Fruit fly (Drosophila melanogaster) whole organism, embryonic: ENCODE results near the gene CG15431.

Experiments used
- Ada2b ChIP-seq: fragments of 200-800 bp; sonication (Bioruptor generic); IDR thresholded peaks from 2 replicates; pipeline ENCODE4 v1.3.6; 2022; ENCODE audit warnings: missing biosample characterization, missing genetic modification characterization
- Bgb ChIP-seq: fragments of 200-800 bp; sonication (Bioruptor generic); IDR thresholded peaks from 2 replicates; pipeline ENCODE4 v1.3.6; 2022; ENCODE audit warnings: missing biosample characterization, missing genetic modification characterization; ENCODE audit not compliant: partially characterized antibody
- CG10654 ChIP-seq: fragments of 200-800 bp; sonication (Bioruptor generic); optimal IDR thresholded peaks from 2 replicates; lab custom pipeline; 2016; ENCODE audit warnings: missing biosample characterization, missing genetic modification characterization
- CG11247 ChIP-seq: fragments of 200-800 bp; sonication (Bioruptor generic); IDR thresholded peaks from 2 replicates; pipeline ENCODE4 v1.3.6; 2022; ENCODE audit warnings: missing biosample characterization, missing genetic modification characterization
- CG12155 ChIP-seq: fragments of 200-800 bp; sonication (Bioruptor generic); optimal IDR thresholded peaks from 3 replicates; lab custom pipeline; 2016; ENCODE audit warnings: missing biosample characterization, missing genetic modification characterization
- CG12299 ChIP-seq: fragments of 200-800 bp; sonication (Bioruptor generic); optimal IDR thresholded peaks from 2 replicates; lab custom pipeline; 2018; ENCODE audit warnings: missing biosample characterization, mild to moderate bottlenecking, missing genetic modification characterization
- CG1233 ChIP-seq: fragments of 200-800 bp; sonication (Bioruptor generic); optimal IDR thresholded peaks from 4 replicates; lab custom pipeline; 2018; ENCODE audit warnings: missing biosample characterization, mild to moderate bottlenecking, missing genetic modification characterization
- CG14710 ChIP-seq: fragments of 200-800 bp; sonication (Bioruptor generic); optimal IDR thresholded peaks from 3 replicates; lab custom pipeline; 2019; ENCODE audit warnings: missing biosample characterization, mild to moderate bottlenecking, missing genetic modification characterization, moderate library complexity
- CG15479 ChIP-seq: fragments of 200-800 bp; sonication (Bioruptor generic); optimal IDR thresholded peaks from 3 replicates; lab custom pipeline; 2019; ENCODE audit warnings: missing biosample characterization, mild to moderate bottlenecking, missing genetic modification characterization, moderate library complexity
- CG16813 ChIP-seq: fragments of 200-800 bp; sonication (Bioruptor generic); IDR thresholded peaks from 3 replicates; pipeline ENCODE4 v1.3.6; 2022; ENCODE audit warnings: missing biosample characterization, missing genetic modification characterization; ENCODE audit not compliant: partially characterized antibody
- CG17912 ChIP-seq: fragments of 200-800 bp; sonication (Bioruptor generic); optimal IDR thresholded peaks from 2 replicates; lab custom pipeline; 2018; ENCODE audit warnings: missing biosample characterization, mild to moderate bottlenecking, missing genetic modification characterization
- CG2875 ChIP-seq: fragments of 200-800 bp; sonication (Bioruptor generic); optimal IDR thresholded peaks from 2 replicates; lab custom pipeline; 2017; ENCODE audit warnings: missing biosample characterization, mild to moderate bottlenecking, missing genetic modification characterization, missing genetic modification reagents
- CG3163 ChIP-seq: fragments of 200-800 bp; sonication (Bioruptor generic); optimal IDR thresholded peaks from 3 replicates; lab custom pipeline; 2016; ENCODE audit warnings: missing biosample characterization, missing genetic modification characterization
- CG3847 ChIP-seq: fragments of 200-800 bp; sonication (Bioruptor generic); IDR thresholded peaks from 2 replicates; pipeline ENCODE4 v1.3.6; 2022; ENCODE audit warnings: missing biosample characterization, missing genetic modification characterization
- CG42726 ChIP-seq: fragments of 200-800 bp; sonication (Bioruptor generic); IDR thresholded peaks from 2 replicates; pipeline ENCODE4 v1.3.6; 2022; ENCODE audit warnings: missing biosample characterization, missing genetic modification characterization; ENCODE audit not compliant: partially characterized antibody
- CG4360 ChIP-seq: fragments of 200-800 bp; sonication (Bioruptor generic); IDR thresholded peaks from 2 replicates; pipeline ENCODE4 v1.3.6; 2022; ENCODE audit warnings: missing biosample characterization, missing genetic modification characterization
- CG6175 ChIP-seq: fragments of 200-800 bp; sonication (Bioruptor generic); IDR thresholded peaks from 3 replicates; pipeline ENCODE4 v1.3.6; 2022; ENCODE audit warnings: missing biosample characterization, missing genetic modification characterization
- CG6791 ChIP-seq: fragments of 200-800 bp; sonication (Bioruptor generic); IDR thresholded peaks from 3 replicates; pipeline ENCODE4 v1.3.6; 2022; ENCODE audit warnings: missing biosample characterization, missing genetic modification characterization; ENCODE audit not compliant: partially characterized antibody
- CG7963 ChIP-seq: fragments of 200-800 bp; sonication (Bioruptor generic); IDR thresholded peaks from 3 replicates; pipeline ENCODE4 v1.3.6; 2022; ENCODE audit warnings: missing biosample characterization, missing genetic modification characterization; ENCODE audit not compliant: partially characterized antibody
- CG8478 ChIP-seq: fragments of >200 bp; optimal IDR thresholded peaks from 2 replicates; lab custom pipeline; 2018
- CkIIα-i1 ChIP-seq: fragments of 200-800 bp; sonication (Bioruptor generic); IDR thresholded peaks from 2 replicates; pipeline ENCODE4 v1.3.6; 2022; ENCODE audit warnings: missing biosample characterization, missing genetic modification characterization
- MBD-R2 ChIP-seq: fragments of 200-800 bp; sonication (Bioruptor generic); IDR thresholded peaks from 2 replicates; pipeline ENCODE4 v1.3.6; 2022; ENCODE audit warnings: missing biosample characterization, missing genetic modification characterization
- Oli ChIP-seq: fragments of 200-800 bp; sonication (Bioruptor generic); optimal IDR thresholded peaks from 2 replicates; lab custom pipeline; 2018; ENCODE audit warnings: missing biosample characterization, mild to moderate bottlenecking, missing genetic modification characterization, moderate library complexity
- PHDP ChIP-seq: fragments of 200-800 bp; sonication (Bioruptor generic); optimal IDR thresholded peaks from 3 replicates; lab custom pipeline; 2018; ENCODE audit warnings: missing biosample characterization, mild to moderate bottlenecking, missing genetic modification characterization, moderate library complexity
- Scr ChIP-seq: fragments of 200-800 bp; sonication (Bioruptor generic); IDR thresholded peaks from 2 replicates; pipeline ENCODE4 v1.3.6; 2022; ENCODE audit warnings: missing biosample characterization, missing genetic modification characterization; ENCODE audit not compliant: partially characterized antibody
- Side ChIP-seq: fragments of 200-800 bp; sonication (Bioruptor generic); optimal IDR thresholded peaks from 2 replicates; lab custom pipeline; 2016; ENCODE audit warnings: missing biosample characterization, missing genetic modification characterization
- Sin3A ChIP-seq: fragments of >200 bp; optimal IDR thresholded peaks from 2 replicates; lab custom pipeline; 2018
- Tbp ChIP-seq: fragments of >200 bp; optimal IDR thresholded peaks from 2 replicates; lab custom pipeline; 2018; ENCODE audit warnings: missing biosample characterization, missing genetic modification characterization
- amos ChIP-seq: fragments of 200-800 bp; sonication (Bioruptor generic); IDR thresholded peaks from 2 replicates; pipeline ENCODE4 v1.3.6; 2022; ENCODE audit warnings: missing biosample characterization, missing genetic modification characterization; ENCODE audit not compliant: partially characterized antibody
- ase ChIP-seq: fragments of 200-800 bp; sonication (Bioruptor generic); IDR thresholded peaks from 3 replicates; pipeline ENCODE4 v1.3.6; 2022; ENCODE audit warnings: missing biosample characterization, missing genetic modification characterization
- ato ChIP-seq: fragments of 200-800 bp; sonication (Bioruptor generic); IDR thresholded peaks from 2 replicates; pipeline ENCODE4 v1.3.6; 2022; ENCODE audit warnings: missing biosample characterization, missing genetic modification characterization; ENCODE audit not compliant: partially characterized antibody
- bbx ChIP-seq: fragments of 200-800 bp; sonication (Bioruptor generic); IDR thresholded peaks from 2 replicates; pipeline ENCODE4 v1.3.6; 2022; ENCODE audit warnings: missing biosample characterization, missing genetic modification characterization; ENCODE audit not compliant: partially characterized antibody
- br ChIP-seq: fragments of >200 bp; optimal IDR thresholded peaks from 2 replicates; lab custom pipeline; 2017
- bsh ChIP-seq, 2 experiments: fragments of 200-800 bp; sonication (Bioruptor generic); optimal IDR thresholded peaks; 2 replicates each; lab custom pipeline; 2017 to 2018; ENCODE audit warnings: mild to moderate bottlenecking in 2 of 2, missing biosample characterization in 2 of 2, missing genetic modification characterization in 2 of 2, moderate library complexity in 1 of 2
- cad ChIP-seq: fragments of >200 bp; optimal IDR thresholded peaks from 2 replicates; lab custom pipeline; 2017; ENCODE audit warnings: missing biosample characterization, missing genetic modification characterization
- cwo ChIP-seq: fragments of 200-800 bp; sonication (Bioruptor generic); optimal IDR thresholded peaks from 3 replicates; lab custom pipeline; 2017; ENCODE audit warnings: missing biosample characterization, missing genetic modification characterization, mild to moderate bottlenecking, moderate library complexity, missing genetic modification reagents
- da ChIP-seq: fragments of 200-800 bp; sonication (Bioruptor generic); optimal IDR thresholded peaks from 2 replicates; lab custom pipeline; 2016; ENCODE audit warnings: missing biosample characterization, missing genetic modification characterization
- ftz-f1 ChIP-seq: fragments of 200-800 bp; sonication (Bioruptor generic); optimal IDR thresholded peaks from 2 replicates; lab custom pipeline; 2016; ENCODE audit warnings: missing biosample characterization, missing genetic modification characterization
- gcm2 ChIP-seq: fragments of 200-800 bp; sonication (Bioruptor generic); optimal IDR thresholded peaks from 2 replicates; lab custom pipeline; 2016; ENCODE audit warnings: missing biosample characterization, missing genetic modification characterization
- gfzf ChIP-seq: fragments of 200-800 bp; sonication (Bioruptor generic); optimal IDR thresholded peaks from 2 replicates; lab custom pipeline; 2016; ENCODE audit warnings: missing biosample characterization, mild to moderate bottlenecking, missing genetic modification characterization, moderate library complexity
- kni ChIP-seq: fragments of 200-800 bp; sonication (Bioruptor generic); optimal IDR thresholded peaks from 3 replicates; lab custom pipeline; 2017; ENCODE audit warnings: mild to moderate bottlenecking, missing biosample characterization, missing genetic modification reagents, missing genetic modification characterization
- lola ChIP-seq, 3 experiments: fragments of >200 bp in 2 of 3; fragments of 200-800 bp in 1 of 3; sonication (Bioruptor generic) in 1 of 3; optimal IDR thresholded peaks; 2 replicates each; lab custom pipeline; 2017 to 2019; ENCODE audit warnings: missing biosample characterization in 3 of 3, missing genetic modification characterization in 3 of 3, mild to moderate bottlenecking in 1 of 3, moderate library complexity in 1 of 3
- odd ChIP-seq: fragments of 200-800 bp; sonication (Bioruptor generic); optimal IDR thresholded peaks from 2 replicates; lab custom pipeline; 2017; ENCODE audit warnings: missing biosample characterization, mild to moderate bottlenecking, missing genetic modification characterization
- pb ChIP-seq: fragments of 200-800 bp; sonication (Bioruptor generic); optimal IDR thresholded peaks from 3 replicates; lab custom pipeline; 2016; ENCODE audit warnings: missing biosample characterization, missing genetic modification characterization
- pzg ChIP-seq: fragments of 200-800 bp; sonication (Bioruptor generic); optimal IDR thresholded peaks from 3 replicates; lab custom pipeline; 2018; ENCODE audit warnings: missing biosample characterization, mild to moderate bottlenecking, missing genetic modification characterization, moderate library complexity
- row ChIP-seq: fragments of 200-800 bp; sonication (Bioruptor generic); IDR thresholded peaks from 3 replicates; pipeline ENCODE4 v1.3.6; 2022; ENCODE audit warnings: missing biosample characterization, missing genetic modification characterization
- sens ChIP-seq: fragments of 200-800 bp; sonication (Bioruptor generic); peaks from one replicate; lab custom pipeline; 2016; ENCODE audit warnings: missing biosample characterization, missing genetic modification characterization
- tgo ChIP-seq: fragments of 200-800 bp; sonication (Bioruptor generic); IDR thresholded peaks from 3 replicates; pipeline ENCODE4 v1.3.6; 2022; ENCODE audit warnings: missing biosample characterization, missing genetic modification characterization
- toy ChIP-seq: fragments of 200-800 bp; sonication (Bioruptor generic); IDR thresholded peaks from 2 replicates; pipeline ENCODE4 v1.3.6; 2022; ENCODE audit warnings: missing biosample characterization, missing genetic modification characterization
- ttk ChIP-seq: fragments of 200-800 bp; sonication (Bioruptor generic); IDR thresholded peaks from 2 replicates; pipeline ENCODE4 v2.1.2; 2022; ENCODE audit warnings: missing biosample characterization, missing genetic modification characterization
- unc-4 ChIP-seq: fragments of 200-800 bp; sonication (Bioruptor generic); IDR thresholded peaks from 2 replicates; pipeline ENCODE4 v1.3.6; 2022; ENCODE audit warnings: missing biosample characterization, missing genetic modification characterization; ENCODE audit not compliant: partially characterized antibody
- zen2 ChIP-seq: fragments of 200-800 bp; sonication (Bioruptor generic); IDR thresholded peaks from 3 replicates; pipeline ENCODE4 v1.3.6; 2022; ENCODE audit warnings: missing biosample characterization, missing genetic modification characterization; ENCODE audit not compliant: partially characterized antibody

Gene CG15431

DNA sequence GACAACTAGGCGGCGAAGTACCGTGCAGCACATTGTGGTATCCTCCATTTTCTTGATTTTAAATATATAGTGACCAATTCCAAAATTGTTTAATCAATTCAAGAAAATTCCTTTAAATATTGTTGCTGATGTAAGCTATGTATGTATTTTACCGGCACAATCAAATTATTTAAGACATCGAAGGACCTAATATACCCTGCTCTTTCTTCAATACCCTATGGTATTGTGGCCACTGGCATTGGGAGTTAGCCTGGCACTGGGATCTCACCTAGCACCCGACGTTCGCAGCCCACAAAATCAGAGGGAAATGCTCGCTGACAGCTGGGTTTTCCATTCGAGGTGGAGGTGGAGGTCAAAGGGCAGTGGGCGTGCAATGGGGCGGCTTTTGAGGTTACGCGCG lies 18.9 kb downstream of the CG15431 start (continued):
- TF ChIP-seq cad (no peak), CG14710 (tag; lab: Kevin White, UChicago) (no peak), br (no peak), CG12155 (GFP tag; lab: Kevin White, UChicago) (no peak), CG10654 (GFP tag; lab: Kevin White, UChicago) (no peak), ftz-f1 (GFP tag; lab: Kevin White, UChicago) (no peak), CG6175 (GFP tag; lab: Robert Waterston, UW) (no peak), pzg (no peak), kni (GFP tag; lab: Kevin White, UChicago) (no peak), unc-4 (GFP tag; lab: Robert Waterston, UW) (no peak), Tbp (GFP tag; lab: Kevin White, UChicago) (no peak), CG4360 (GFP tag; lab: Robert Waterston, UW) (no peak), PHDP (no peak), Side (GFP tag; lab: Kevin White, UChicago) (no peak), Sin3A (lab: Kevin White, UChicago) (no peak), ase (no peak), CG2875 (GFP tag; lab: Kevin White, UChicago) (no peak), gcm2 (GFP tag; lab: Kevin White, UChicago) (no peak), ttk (no peak), row (peak; percentile 50; the same call in 2 of the 3 replicates), MBD-R2 (GFP tag; lab: Robert Waterston, UW) (no peak), CG11247 (GFP tag; lab: Robert Waterston, UW) (no peak), cwo (no peak), gfzf (no peak), lola (GFP tag; optimal IDR thresholded peaks at IDR 0.05; lab: Kevin White, UChicago) (no peak), da (GFP tag; lab: Kevin White, UChicago) (no peak), toy (GFP tag; lab: Robert Waterston, UW) (no peak), Bgb (GFP tag; lab: Robert Waterston, UW) (no peak)
- TF ChIP-seq, all 482 proteins: peak for 18

DNA sequence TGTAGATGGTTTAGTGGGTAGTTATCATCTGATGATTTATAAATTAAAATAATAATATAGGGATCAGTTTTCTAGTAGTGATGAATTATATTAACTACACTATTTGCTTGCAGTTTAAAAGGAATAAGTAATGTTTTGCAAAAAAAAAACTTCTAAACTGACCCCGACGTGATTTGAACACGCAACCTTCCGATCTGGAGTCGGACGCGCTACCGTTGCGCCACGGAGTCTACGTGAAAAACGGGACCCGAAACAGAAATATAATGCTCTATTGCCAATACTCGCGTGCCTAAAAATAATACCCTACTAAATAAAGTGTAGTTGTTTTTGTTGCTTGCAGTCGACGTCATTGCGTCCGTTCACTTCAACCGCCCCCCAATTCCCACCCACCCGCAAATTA lies 22.3 kb downstream of the CG15431 start:
- no peak for TF ChIP-seq odd
- no peak for TF ChIP-seq Ada2b (GFP tag; lab: Robert Waterston, UW)
- no peak for TF ChIP-seq pb (GFP tag; lab: Kevin White, UChicago)
- peak; percentile 76 for TF ChIP-seq Bgb (GFP tag; lab: Robert Waterston, UW)
- TF ChIP-seq tgo (GFP tag; lab: Robert Waterston, UW) = no peak
- no peak for TF ChIP-seq CG12299
- TF ChIP-seq CG15479 (GFP tag; lab: Kevin White, UChicago) = peak; percentile 24
- peak; percentile 37; the same call in 1 of the 2 replicates for TF ChIP-seq ato (GFP tag; lab: Robert Waterston, UW)
- TF ChIP-seq Oli (tag; lab: Kevin White, UChicago) = no peak
- TF ChIP-seq CG7963 = peak; percentile 51; the same call in 2 of the 3 replicates
- peak; percentile 67; the same call in 1 of the 2 replicates for TF ChIP-seq amos (GFP tag; lab: Robert Waterston, UW)
- TF ChIP-seq CG6791 (GFP tag; lab: Robert Waterston, UW) = peak; percentile 77
- TF ChIP-seq CG17912 (GFP tag; lab: Kevin White, UChicago) = no peak
- TF ChIP-seq gcm2 (GFP tag; lab: Kevin White, UChicago) = no peak
- no peak for TF ChIP-seq CG8478 (lab: Kevin White, UChicago)
- TF ChIP-seq bsh (GFP tag; optimal IDR thresholded peaks at IDR 0.05; lab: Kevin White, UChicago) = no peak
- TF ChIP-seq Scr = peak; percentile 52
- no peak for TF ChIP-seq CG1233 (GFP tag; lab: Kevin White, UChicago)
- peak; percentile 55 for TF ChIP-seq CG42726 (GFP tag; lab: Robert Waterston, UW)
- no peak for TF ChIP-seq CkIIα-i1 (GFP tag; lab: Robert Waterston, UW)
- TF ChIP-seq zen2 (GFP tag; lab: Robert Waterston, UW) = peak; percentile 42; the same call in 2 of the 3 replicates
- TF ChIP-seq CG16813 (GFP tag; lab: Robert Waterston, UW) = peak; percentile 50; the same call in 2 of the 3 replicates
- TF ChIP-seq sens (GFP tag; lab: Kevin White, UChicago) = no peak
- no peak for TF ChIP-seq CG3163 (GFP tag; lab: Kevin White, UChicago)
- TF ChIP-seq CG3847 = no peak
- TF ChIP-seq bbx (GFP tag; lab: Robert Waterston, UW) = peak; percentile 67
